Fruit fly (Drosophila melanogaster) whole organism, embryonic: ENCODE results near the gene Exo70.

Source experiments
- BEAF-32 ChIP-seq: fragments of 200-800 bp; sonication (Bioruptor generic); optimal IDR thresholded peaks from 3 replicates; lab custom pipeline; 2017; ENCODE audit warnings: missing biosample characterization, missing genetic modification characterization, mild to moderate bottlenecking, moderate library complexity, missing genetic modification reagents
- Bdp1 ChIP-seq: fragments of 200-800 bp; sonication (Bioruptor generic); optimal IDR thresholded peaks from 3 replicates; lab custom pipeline; 2016; ENCODE audit warnings: missing biosample characterization, missing genetic modification characterization
- Bgb ChIP-seq: fragments of 200-800 bp; sonication (Bioruptor generic); IDR thresholded peaks from 2 replicates; pipeline ENCODE4 v1.3.6; 2022; ENCODE audit warnings: missing biosample characterization, missing genetic modification characterization; ENCODE audit not compliant: partially characterized antibody
- CG10366 ChIP-seq: fragments of 200-800 bp; sonication (Bioruptor generic); IDR thresholded peaks from 2 replicates; pipeline ENCODE4 v1.3.6; 2022; ENCODE audit warnings: missing biosample characterization, missing genetic modification characterization
- CG10979 ChIP-seq: fragments of 200-800 bp; sonication (Bioruptor generic); optimal IDR thresholded peaks from 2 replicates; lab custom pipeline; 2018; ENCODE audit warnings: missing biosample characterization, mild to moderate bottlenecking, missing genetic modification characterization, moderate library complexity
- CG11093 ChIP-seq: fragments of 200-800 bp; sonication (Bioruptor generic); IDR thresholded peaks from 3 replicates; pipeline ENCODE4 v1.3.6; 2022; ENCODE audit warnings: missing biosample characterization, missing genetic modification characterization
- CG11695 ChIP-seq: fragments of 200-800 bp; sonication (Bioruptor generic); IDR thresholded peaks from 3 replicates; pipeline ENCODE4 v1.3.6; 2022; ENCODE audit warnings: missing biosample characterization, missing genetic modification characterization
- CG11723 ChIP-seq: fragments of 200-800 bp; sonication (Bioruptor generic); optimal IDR thresholded peaks from 2 replicates; lab custom pipeline; 2017; ENCODE audit warnings: missing biosample characterization, mild to moderate bottlenecking, missing genetic modification characterization
- CG13894 ChIP-seq: fragments of 200-800 bp; sonication (Bioruptor generic); optimal IDR thresholded peaks from 3 replicates; lab custom pipeline; 2018; ENCODE audit warnings: missing biosample characterization, mild to moderate bottlenecking, missing genetic modification characterization, moderate library complexity
- CG14014 ChIP-seq: fragments of 200-800 bp; sonication (Bioruptor generic); IDR thresholded peaks from 2 replicates; pipeline ENCODE4 v1.3.6; 2022; ENCODE audit warnings: missing biosample characterization, missing genetic modification characterization
- CG17912 ChIP-seq: fragments of 200-800 bp; sonication (Bioruptor generic); optimal IDR thresholded peaks from 2 replicates; lab custom pipeline; 2018; ENCODE audit warnings: missing biosample characterization, mild to moderate bottlenecking, missing genetic modification characterization
- CG2199 ChIP-seq: fragments of 200-800 bp; sonication (Bioruptor generic); IDR thresholded peaks from 3 replicates; pipeline ENCODE4 v1.3.6; 2022; ENCODE audit warnings: missing biosample characterization, missing genetic modification characterization
- CG2202 ChIP-seq: fragments of 200-800 bp; sonication (Bioruptor generic); optimal IDR thresholded peaks from 2 replicates; lab custom pipeline; 2018; ENCODE audit warnings: missing biosample characterization, mild to moderate bottlenecking, missing genetic modification characterization
- CG2712 ChIP-seq: fragments of 200-800 bp; optimal IDR thresholded peaks from 3 replicates; lab custom pipeline; 2019; ENCODE audit warnings: missing biosample characterization, mild to moderate bottlenecking, missing genetic modification characterization, moderate library complexity
- CG4360 ChIP-seq: fragments of 200-800 bp; sonication (Bioruptor generic); IDR thresholded peaks from 2 replicates; pipeline ENCODE4 v1.3.6; 2022; ENCODE audit warnings: missing biosample characterization, missing genetic modification characterization
- CG4820 ChIP-seq: fragments of 200-800 bp; sonication (Bioruptor generic); optimal IDR thresholded peaks from 3 replicates; lab custom pipeline; 2016; ENCODE audit warnings: missing biosample characterization, missing genetic modification characterization
- CG8388 ChIP-seq: fragments of 200-800 bp; sonication (Bioruptor generic); optimal IDR thresholded peaks from 2 replicates; lab custom pipeline; 2019; ENCODE audit warnings: missing biosample characterization, mild to moderate bottlenecking, missing genetic modification characterization, moderate library complexity
- CG9932 ChIP-seq: fragments of 200-800 bp; sonication (Bioruptor generic); IDR thresholded peaks from 2 replicates; pipeline ENCODE4 v1.3.6; 2022; ENCODE audit warnings: missing biosample characterization, missing genetic modification characterization
- Camta ChIP-seq: fragments of 200-800 bp; sonication (Bioruptor generic); optimal IDR thresholded peaks from 2 replicates; lab custom pipeline; 2016; ENCODE audit warnings: missing biosample characterization, missing genetic modification characterization
- Chrac-16 ChIP-seq: fragments of 200-800 bp; sonication (Bioruptor generic); optimal IDR thresholded peaks from 3 replicates; lab custom pipeline; 2016; ENCODE audit warnings: missing biosample characterization, missing genetic modification characterization
- CkIIα-i1 ChIP-seq: fragments of 200-800 bp; sonication (Bioruptor generic); IDR thresholded peaks from 2 replicates; pipeline ENCODE4 v1.3.6; 2022; ENCODE audit warnings: missing biosample characterization, missing genetic modification characterization
- Dfd ChIP-seq, 2 experiments: fragments of >200 bp; optimal IDR thresholded peaks; 2 replicates each; lab custom pipeline; 2017; ENCODE audit warnings: missing biosample characterization in 2 of 2, missing genetic modification characterization in 2 of 2
- Dip3 ChIP-seq: fragments of 200-800 bp; sonication (Bioruptor generic); optimal IDR thresholded peaks from 3 replicates; lab custom pipeline; 2016; ENCODE audit warnings: missing biosample characterization, missing genetic modification characterization
- E2f2 ChIP-seq: fragments of 200-800 bp; sonication (Bioruptor generic); IDR thresholded peaks from 2 replicates; pipeline ENCODE4 v1.3.6; 2022; ENCODE audit warnings: missing biosample characterization, missing genetic modification characterization
- Hr51 ChIP-seq, 2 experiments: fragments of 200-800 bp; sonication (Bioruptor generic); optimal IDR thresholded peaks; 2 replicates in 1 of 2; 3 replicates in 1 of 2; lab custom pipeline; 2016 to 2018; ENCODE audit warnings: missing biosample characterization in 2 of 2, missing genetic modification characterization in 2 of 2, mild to moderate bottlenecking in 1 of 2, moderate library complexity in 1 of 2
- Lpt ChIP-seq: fragments of >200 bp; optimal IDR thresholded peaks from 2 replicates; lab custom pipeline; 2018; ENCODE audit warnings: missing biosample characterization, missing genetic modification characterization
- Myb ChIP-seq: fragments of 200-800 bp; sonication (Bioruptor generic); optimal IDR thresholded peaks from 2 replicates; lab custom pipeline; 2016; ENCODE audit warnings: missing biosample characterization, missing genetic modification characterization
- NC2β ChIP-seq: fragments of 200-800 bp; sonication (Bioruptor generic); optimal IDR thresholded peaks from 2 replicates; lab custom pipeline; 2016; ENCODE audit warnings: missing biosample characterization, missing genetic modification characterization
- Xbp1 ChIP-seq: fragments of 200-800 bp; sonication (Bioruptor generic); optimal IDR thresholded peaks from 3 replicates; lab custom pipeline; 2016; ENCODE audit warnings: missing biosample characterization, mild to moderate bottlenecking, missing genetic modification characterization
- Xrp1 ChIP-seq: fragments of 200-800 bp; sonication (Bioruptor generic); IDR thresholded peaks from 2 replicates; pipeline ENCODE4 v1.3.6; 2022; ENCODE audit warnings: missing biosample characterization, missing genetic modification characterization
- ap ChIP-seq: fragments of 200-800 bp; sonication (Bioruptor generic); IDR thresholded peaks from 2 replicates; pipeline ENCODE4 v1.3.6; 2022; ENCODE audit warnings: missing biosample characterization, missing genetic modification characterization
- ato ChIP-seq: fragments of 200-800 bp; sonication (Bioruptor generic); IDR thresholded peaks from 2 replicates; pipeline ENCODE4 v1.3.6; 2022; ENCODE audit warnings: missing biosample characterization, missing genetic modification characterization; ENCODE audit not compliant: partially characterized antibody
- az2 ChIP-seq: fragments of 200-800 bp; sonication (Bioruptor generic); optimal IDR thresholded peaks from 3 replicates; lab custom pipeline; 2016; ENCODE audit warnings: missing biosample characterization, missing genetic modification characterization
- fd96Cb ChIP-seq: fragments of 200-800 bp; sonication (Bioruptor generic); optimal IDR thresholded peaks from 2 replicates; lab custom pipeline; 2018; ENCODE audit warnings: missing biosample characterization, mild to moderate bottlenecking, missing genetic modification characterization, moderate library complexity
- gcm2 ChIP-seq: fragments of 200-800 bp; sonication (Bioruptor generic); optimal IDR thresholded peaks from 2 replicates; lab custom pipeline; 2016; ENCODE audit warnings: missing biosample characterization, missing genetic modification characterization
- gem ChIP-seq: fragments of 200-800 bp; sonication (Bioruptor generic); optimal IDR thresholded peaks from 2 replicates; lab custom pipeline; 2019; ENCODE audit warnings: missing biosample characterization, mild to moderate bottlenecking, missing genetic modification characterization, moderate library complexity
- gro ChIP-seq: fragments of 200-800 bp; sonication (Bioruptor generic); optimal IDR thresholded peaks from 2 replicates; lab custom pipeline; 2016; ENCODE audit warnings: missing biosample characterization, missing genetic modification characterization
- nerfin-1 ChIP-seq: fragments of 200-800 bp; sonication (Bioruptor generic); optimal IDR thresholded peaks from 3 replicates; lab custom pipeline; 2019; ENCODE audit warnings: missing biosample characterization, mild to moderate bottlenecking, missing genetic modification characterization, moderate library complexity
- pzg ChIP-seq: fragments of 200-800 bp; sonication (Bioruptor generic); optimal IDR thresholded peaks from 3 replicates; lab custom pipeline; 2018; ENCODE audit warnings: missing biosample characterization, mild to moderate bottlenecking, missing genetic modification characterization, moderate library complexity
- ro ChIP-seq: fragments of 200-800 bp; sonication (Bioruptor generic); IDR thresholded peaks from 2 replicates; pipeline ENCODE4 v1.3.6; 2022; ENCODE audit warnings: missing biosample characterization, missing genetic modification characterization
- row ChIP-seq: fragments of 200-800 bp; sonication (Bioruptor generic); IDR thresholded peaks from 3 replicates; pipeline ENCODE4 v1.3.6; 2022; ENCODE audit warnings: missing biosample characterization, missing genetic modification characterization
- sens ChIP-seq: fragments of 200-800 bp; sonication (Bioruptor generic); peaks from one replicate; lab custom pipeline; 2016; ENCODE audit warnings: missing biosample characterization, missing genetic modification characterization
- seq ChIP-seq: fragments of 200-800 bp; sonication (Bioruptor generic); IDR thresholded peaks from 2 replicates; pipeline ENCODE4 v1.3.6; 2022; ENCODE audit warnings: missing biosample characterization, missing genetic modification characterization
- slbo ChIP-seq: fragments of 200-800 bp; sonication (Bioruptor generic); IDR thresholded peaks from 2 replicates; pipeline ENCODE4 v1.3.6; 2022; ENCODE audit warnings: missing biosample characterization, missing genetic modification characterization
- zen ChIP-seq: fragments of 200-800 bp; sonication (Bioruptor generic); optimal IDR thresholded peaks from 3 replicates; lab custom pipeline; 2018; ENCODE audit warnings: missing biosample characterization, mild to moderate bottlenecking, missing genetic modification characterization, moderate library complexity

Gene Exo70

DNA sequence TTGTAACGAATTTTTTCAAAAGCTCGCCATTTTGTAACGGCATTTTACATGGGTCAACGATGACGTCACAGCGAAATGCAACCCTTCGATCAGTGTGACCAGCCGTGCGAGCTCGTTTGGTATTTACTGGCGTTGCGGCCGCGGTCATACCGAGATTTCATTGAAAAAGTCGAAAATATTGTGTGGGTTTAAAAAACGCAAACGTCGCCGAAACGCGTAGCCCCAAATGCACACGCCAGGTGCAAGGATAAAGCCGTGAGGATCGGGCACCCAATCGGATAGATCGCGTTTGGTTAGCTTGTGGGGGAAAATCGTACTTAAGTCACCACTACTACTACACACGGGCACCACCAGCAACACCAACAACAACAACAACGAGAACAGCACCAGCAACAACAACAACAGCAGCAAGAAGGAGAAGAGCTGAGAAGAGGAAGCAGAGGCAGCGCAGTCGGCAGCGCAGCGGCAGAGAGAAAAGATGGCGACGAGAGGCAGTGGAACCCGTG is 13.2 kb downstream of the Exo70 start, which contains the start of gene Cbl (continued):
- TF ChIP-seq BEAF-32 (GFP tag; lab: Kevin White, UChicago) (peak; percentile 49), CG13894 (no peak), nerfin-1 (tag; lab: Kevin White, UChicago) (no peak), CG2199 (no peak), CG17912 (peak; percentile 46), CG4820 (no peak), Hr51 (GFP tag; optimal IDR thresholded peaks at IDR 0.05; lab: Kevin White, UChicago) (no peak), zen (tag; lab: Kevin White, UChicago) (peak; percentile 23), CG8388 (GFP tag; lab: Kevin White, UChicago) (no peak), CG11695 (GFP tag; lab: Robert Waterston, UW) (no peak), NC2β (GFP tag; lab: Kevin White, UChicago) (peak; percentile 23), Chrac-16 (GFP tag; lab: Kevin White, UChicago) (no peak), Myb (GFP tag; lab: Kevin White, UChicago) (peak; percentile 99), Lpt (GFP tag; lab: Kevin White, UChicago) (no peak), Bgb (GFP tag; lab: Robert Waterston, UW) (peak; percentile 49; the same call in 1 of the 2 replicates)
- TF ChIP-seq, all 482 proteins: peak for 115

DNA sequence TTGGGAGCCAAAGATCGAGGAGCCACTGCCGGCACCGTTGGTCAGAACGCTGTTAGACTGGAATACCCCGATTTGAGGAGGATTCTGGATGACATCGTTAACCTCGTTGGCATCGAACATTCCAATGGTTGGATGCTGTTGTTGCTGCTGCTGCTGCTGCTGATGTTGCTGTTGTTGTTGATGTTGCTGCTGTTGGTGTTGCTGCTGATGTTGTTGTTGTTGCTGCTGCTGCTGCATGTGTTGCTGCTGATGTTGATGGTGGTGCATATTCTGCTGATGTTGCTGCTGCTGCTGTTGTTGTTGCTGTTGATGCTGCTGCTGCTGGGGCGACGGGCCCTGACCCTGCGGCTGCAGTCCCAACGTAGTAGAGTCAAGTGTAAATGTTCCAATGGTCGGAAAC is 25.9 kb downstream of the Exo70 start:
- TF ChIP-seq CG10979 (tag; lab: Kevin White, UChicago) (no peak), CG4360 (GFP tag; lab: Robert Waterston, UW) (peak; percentile 72), Dfd (GFP tag; optimal IDR thresholded peaks at IDR 0.05; lab: Kevin White, UChicago) (peak in 1 of 2 experiments; percentile 78), CG14014 (GFP tag; lab: Robert Waterston, UW) (0 out of 2 replicates have a peak, but pooled peaks have one; percentile 15)

DNA sequence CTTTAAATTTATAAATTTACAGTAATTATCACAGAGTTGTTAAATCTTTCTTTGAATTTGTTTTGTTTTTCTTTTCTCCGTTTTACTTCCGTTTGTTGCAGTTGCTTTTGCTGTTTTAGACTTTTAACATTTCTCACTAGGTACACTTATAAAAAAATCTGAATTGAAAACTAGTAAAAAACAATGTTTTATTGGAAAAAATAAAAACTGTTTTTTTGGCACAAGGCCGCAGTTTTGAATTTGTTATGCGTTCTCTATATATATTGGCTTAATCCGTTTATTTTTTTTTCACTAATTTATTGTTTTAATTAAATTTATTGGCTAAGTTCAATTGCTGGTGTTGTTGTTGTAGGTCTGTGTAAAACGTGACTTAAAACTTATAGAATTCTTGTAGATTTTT is 28.4 kb downstream of the Exo70 start:
- TF ChIP-seq CG10979 (tag; lab: Kevin White, UChicago): peak; percentile 4
- peak; percentile 11 for TF ChIP-seq az2 (GFP tag; lab: Kevin White, UChicago)
- TF ChIP-seq gem (tag; lab: Kevin White, UChicago): peak; percentile 53
- TF ChIP-seq row (GFP tag; lab: Robert Waterston, UW): peak; percentile 17; the same call in 1 of the 3 replicates
- no peak for TF ChIP-seq seq (GFP tag; lab: Robert Waterston, UW)
- peak; percentile 33 for TF ChIP-seq fd96Cb (tag; lab: Kevin White, UChicago)
- TF ChIP-seq gcm2: no peak
- no peak for TF ChIP-seq ap (GFP tag; lab: Robert Waterston, UW)
- peak; percentile 74 for TF ChIP-seq sens (GFP tag; lab: Kevin White, UChicago)
- peak; percentile 7; the same call in 1 of the 2 replicates for TF ChIP-seq Xrp1
- TF ChIP-seq CG11093: peak; percentile 10; the same call in 1 of the 3 replicates

DNA sequence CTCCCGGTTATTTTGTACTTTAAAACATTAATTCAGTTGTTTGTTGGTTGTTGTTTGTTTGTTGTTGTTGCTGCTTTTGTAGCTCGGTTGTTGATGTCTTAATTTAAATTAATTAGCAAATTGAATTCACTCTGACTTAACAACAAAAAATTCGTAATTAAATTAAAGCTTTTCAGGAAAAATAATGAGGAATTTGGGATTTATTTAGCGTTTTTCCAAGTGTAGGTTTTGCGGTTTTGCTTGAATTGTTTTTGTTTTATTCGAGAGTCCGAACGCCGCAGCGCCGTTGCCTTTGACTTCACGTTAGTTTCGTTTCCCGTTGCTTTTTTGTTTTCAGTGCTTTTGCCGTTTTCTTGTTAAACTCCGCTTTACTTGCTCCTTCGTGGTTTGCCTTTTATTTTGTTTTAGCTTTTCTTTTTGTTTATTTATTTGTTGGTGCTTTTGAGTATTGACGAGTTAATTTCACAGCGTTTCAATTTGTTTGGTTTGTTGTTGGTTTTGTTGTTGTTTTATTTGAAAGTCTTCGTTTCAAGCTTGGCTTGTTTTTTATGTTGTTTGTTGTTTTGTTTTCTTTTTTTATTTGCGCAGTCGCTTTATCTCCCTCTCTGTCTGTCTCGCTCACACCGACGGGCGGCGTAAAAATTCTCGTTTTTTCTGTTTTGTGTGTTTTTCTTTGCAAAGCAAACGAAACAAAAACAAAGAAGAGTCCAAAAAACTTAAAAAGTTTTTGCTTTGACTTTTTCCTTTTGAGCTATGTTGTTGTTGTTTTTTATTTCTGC is 29.3 kb downstream of the Exo70 start:
- TF ChIP-seq Camta (peak; percentile 19), ro (GFP tag; lab: Robert Waterston, UW) (no peak), CG11723 (GFP tag; lab: Kevin White, UChicago) (no peak), CG10366 (GFP tag; lab: Robert Waterston, UW) (0 out of 2 replicates have a peak, but pooled peaks have one; percentile 35), ato (GFP tag; lab: Robert Waterston, UW) (no peak), Dip3 (GFP tag; lab: Kevin White, UChicago) (peak; percentile 11), pzg (GFP tag; lab: Kevin White, UChicago) (no peak), Bdp1 (no peak), gro (GFP tag; lab: Kevin White, UChicago) (no peak), slbo (peak; percentile 55; the same call in 1 of the 2 replicates), CG9932 (GFP tag; lab: Robert Waterston, UW) (no peak), CkIIα-i1 (no peak), CG11695 (GFP tag; lab: Robert Waterston, UW) (peak; percentile 53; the same call in 2 of the 3 replicates), Xbp1 (GFP tag; lab: Kevin White, UChicago) (peak; percentile 41), CG2202 (no peak), E2f2 (GFP tag; lab: Robert Waterston, UW) (peak; percentile 7; the same call in 1 of the 2 replicates), CG2712 (peak; percentile 29)
